Worm (Caenorhabditis elegans): Measurements from ENCODE around the gene M03E7.1.

DNA sequence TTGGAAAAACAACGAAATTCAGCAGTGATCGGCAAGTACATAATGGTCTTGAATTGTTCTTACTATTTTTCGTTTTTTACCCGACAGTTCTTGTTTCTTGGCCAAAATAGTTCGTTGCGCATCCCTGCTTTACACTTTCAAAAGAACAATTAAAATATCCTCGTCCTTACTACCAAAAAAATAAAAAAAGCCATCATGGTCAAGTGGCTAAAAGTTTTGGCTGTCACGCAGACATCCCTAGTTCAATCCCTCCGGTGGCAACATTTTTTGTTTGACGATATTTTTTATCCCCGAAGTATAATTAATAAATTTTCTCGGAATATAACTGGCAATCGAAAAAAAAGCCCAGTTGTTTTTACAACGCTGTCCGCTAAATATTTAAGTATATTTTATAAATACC lies 29.6 kb upstream of the M03E7.1 start:
- TF ChIP-seq unc-62 (GFP tag; optimal IDR thresholded peaks at IDR 0.05), result no peak
- no peak for TF ChIP-seq ces-1 (GFP tag; optimal IDR thresholded peaks at IDR 0.05)
- TF ChIP-seq nhr-12 (tag; optimal IDR thresholded peaks at IDR 0.05), result no peak
